Worm (Caenorhabditis elegans) whole organism, L2 larva: ENCODE measurements around the gene F17C11.12.

ENCODE experiments used
- C34F6.9 ChIP-seq: fragments of 150-350 bp; optimal IDR thresholded peaks from 2 replicates; lab custom pipeline; 2014; ENCODE audit warnings: missing biosample characterization, missing genetic modification characterization
- F13H6.1 ChIP-seq: sonication (generic microtip); optimal IDR thresholded peaks from 2 replicates; lab custom pipeline; 2016; ENCODE audit warnings: missing genetic modification characterization, missing compliant biosample characterization
- R02D3.7 ChIP-seq: fragments of 150-350 bp; optimal IDR thresholded peaks from 2 replicates; lab custom pipeline; 2014; ENCODE audit warnings: missing biosample characterization, missing genetic modification characterization
- Y55F3AM.14 ChIP-seq: fragments of 200-800 bp; sonication (Bioruptor generic); optimal IDR thresholded peaks from 2 replicates; lab custom pipeline; 2018; ENCODE audit warnings: mild to moderate bottlenecking, missing genetic modification characterization, missing compliant biosample characterization
- ZK546.5 ChIP-seq: sonication (generic microtip); optimal IDR thresholded peaks from 2 replicates; lab custom pipeline; 2017; ENCODE audit warnings: missing biosample characterization, missing genetic modification characterization
- alr-1 ChIP-seq: fragments of 150-350 bp; optimal IDR thresholded peaks from 2 replicates; lab custom pipeline; 2014; ENCODE audit warnings: missing biosample characterization, missing genetic modification characterization
- aly-2 ChIP-seq: fragments of 150-350 bp; optimal IDR thresholded peaks from 2 replicates; lab custom pipeline; 2014; ENCODE audit warnings: missing biosample characterization, missing genetic modification characterization
- ama-1 ChIP-seq: fragments of 150-350 bp; optimal IDR thresholded peaks from 2 replicates; lab custom pipeline; 2018; ENCODE audit warnings: inconsistent platforms
- ceh-16 ChIP-seq: fragments of 150-350 bp; optimal IDR thresholded peaks from 2 replicates; lab custom pipeline; 2014; ENCODE audit warnings: missing biosample characterization, missing genetic modification characterization
- ceh-82 ChIP-seq: fragments of 150-350 bp; optimal IDR thresholded peaks from 2 replicates; lab custom pipeline; 2014; ENCODE audit warnings: missing biosample characterization, missing genetic modification characterization
- crh-2 ChIP-seq: sonication (generic microtip); optimal IDR thresholded peaks from 2 replicates; lab custom pipeline; 2017; ENCODE audit warnings: missing biosample characterization, missing genetic modification characterization
- dmd-4 ChIP-seq: sonication (generic microtip); optimal IDR thresholded peaks from 2 replicates; lab custom pipeline; 2017; ENCODE audit warnings: missing biosample characterization, missing genetic modification characterization
- egl-27 ChIP-seq: sonication (generic microtip); optimal IDR thresholded peaks from 3 replicates; lab custom pipeline; 2017; ENCODE audit warnings: missing biosample characterization, missing genetic modification reagents, missing genetic modification characterization
- elt-1 ChIP-seq: fragments of 150-350 bp; optimal IDR thresholded peaks from 2 replicates; lab custom pipeline; 2014; ENCODE audit warnings: missing biosample characterization, missing genetic modification characterization
- elt-3 ChIP-seq: sonication (generic microtip); optimal IDR thresholded peaks from 2 replicates; lab custom pipeline; 2017; ENCODE audit warnings: missing biosample characterization, missing genetic modification characterization
- fos-1 ChIP-seq: fragments of 150-350 bp; optimal IDR thresholded peaks from 2 replicates; lab custom pipeline; 2014; ENCODE audit warnings: missing biosample characterization, missing genetic modification characterization
- gmeb-1 ChIP-seq: fragments of 150-350 bp; optimal IDR thresholded peaks from 2 replicates; lab custom pipeline; 2014; ENCODE audit warnings: missing biosample characterization, missing genetic modification characterization
- lin-11 ChIP-seq: fragments of 150-350 bp; sonication (generic microtip); optimal IDR thresholded peaks from 2 replicates; lab custom pipeline; 2014; ENCODE audit warnings: missing biosample characterization, missing genetic modification characterization, inconsistent platforms, mixed read lengths
- lin-13 ChIP-seq: fragments of 150-350 bp; optimal IDR thresholded peaks from 2 replicates; lab custom pipeline; 2014; ENCODE audit warnings: missing biosample characterization, missing genetic modification reagents, missing genetic modification characterization
- lin-39 ChIP-seq: fragments of 150-350 bp; optimal IDR thresholded peaks from 2 replicates; lab custom pipeline; 2014; ENCODE audit warnings: missing biosample characterization, missing genetic modification reagents, missing genetic modification characterization
- lsy-2 ChIP-seq, 2 experiments: fragments of 150-350 bp in 1 of 2; sonication (generic microtip) in 1 of 2; optimal IDR thresholded peaks; 2 replicates each; lab custom pipeline; 2014 to 2017; ENCODE audit warnings: missing biosample characterization in 2 of 2, missing genetic modification characterization in 2 of 2
- mab-5 ChIP-seq: fragments of 150-350 bp; optimal IDR thresholded peaks from 2 replicates; lab custom pipeline; 2014; ENCODE audit warnings: missing biosample characterization, missing genetic modification characterization
- mdl-1 ChIP-seq, 2 experiments: fragments of 150-350 bp in 1 of 2; sonication (generic microtip) in 1 of 2; optimal IDR thresholded peaks; 2 replicates each; lab custom pipeline; 2017; ENCODE audit warnings: missing biosample characterization in 2 of 2, missing genetic modification characterization in 2 of 2
- nhr-10 ChIP-seq: sonication (generic microtip); optimal IDR thresholded peaks from 2 replicates; lab custom pipeline; 2017; ENCODE audit warnings: missing biosample characterization, missing genetic modification characterization
- nhr-11 ChIP-seq: fragments of 150-350 bp; optimal IDR thresholded peaks from 2 replicates; lab custom pipeline; 2014; ENCODE audit warnings: missing biosample characterization, missing genetic modification characterization
- nhr-12 ChIP-seq: fragments of 150-350 bp; optimal IDR thresholded peaks from 2 replicates; lab custom pipeline; 2014; ENCODE audit warnings: missing biosample characterization, missing genetic modification characterization
- nhr-129 ChIP-seq: fragments of 150-350 bp; optimal IDR thresholded peaks from 2 replicates; lab custom pipeline; 2014; ENCODE audit warnings: missing biosample characterization, missing genetic modification characterization
- nhr-21 ChIP-seq: fragments of 150-350 bp; optimal IDR thresholded peaks from 2 replicates; lab custom pipeline; 2014; ENCODE audit warnings: missing biosample characterization, missing genetic modification characterization
- nhr-237 ChIP-seq: fragments of 150-350 bp; optimal IDR thresholded peaks from 2 replicates; lab custom pipeline; 2014; ENCODE audit warnings: missing biosample characterization, missing genetic modification characterization
- nhr-25 ChIP-seq: fragments of 150-350 bp; sonication (generic microtip); optimal IDR thresholded peaks from 3 replicates; lab custom pipeline; 2014; ENCODE audit warnings: missing biosample characterization, missing genetic modification characterization
- nhr-6 ChIP-seq: fragments of 150-350 bp; optimal IDR thresholded peaks from 2 replicates; lab custom pipeline; 2014; ENCODE audit warnings: missing biosample characterization, missing genetic modification characterization
- nhr-77 ChIP-seq: fragments of 150-350 bp; optimal IDR thresholded peaks from 2 replicates; lab custom pipeline; 2014; ENCODE audit warnings: missing biosample characterization, missing genetic modification characterization
- skn-1 ChIP-seq: sonication (generic microtip); optimal IDR thresholded peaks from 2 replicates; lab custom pipeline; 2017; ENCODE audit warnings: missing biosample characterization, missing genetic modification characterization
- sma-3 ChIP-seq: sonication (generic microtip); optimal IDR thresholded peaks from 2 replicates; lab custom pipeline; 2016; ENCODE audit warnings: missing genetic modification reagents, missing genetic modification characterization, missing compliant biosample characterization
- sma-9 ChIP-seq, 2 experiments: fragments of 150-350 bp in 1 of 2; sonication (generic microtip) in 1 of 2; optimal IDR thresholded peaks; 2 replicates each; lab custom pipeline; 2014 to 2016; ENCODE audit warnings: missing genetic modification characterization in 2 of 2, mild to moderate bottlenecking in 1 of 2, missing biosample characterization in 1 of 2, missing compliant biosample characterization in 1 of 2, missing genetic modification reagents in 1 of 2, moderate library complexity in 1 of 2
- snpc-4 ChIP-seq: fragments of 150-350 bp; optimal IDR thresholded peaks from 2 replicates; lab custom pipeline; 2014; ENCODE audit warnings: missing biosample characterization, missing genetic modification characterization
- unc-55 ChIP-seq: fragments of 150-350 bp; sonication (generic microtip); optimal IDR thresholded peaks from 3 replicates; lab custom pipeline; 2014; ENCODE audit warnings: missing biosample characterization, missing genetic modification reagents, missing genetic modification characterization
- unc-62 ChIP-seq: fragments of 150-350 bp; optimal IDR thresholded peaks from 2 replicates; lab custom pipeline; 2014; ENCODE audit warnings: missing biosample characterization, missing genetic modification reagents, missing genetic modification characterization
- zag-1 ChIP-seq: fragments of 150-350 bp; optimal IDR thresholded peaks from 2 replicates; lab custom pipeline; 2014; ENCODE audit warnings: missing biosample characterization, missing genetic modification characterization
- ztf-1 ChIP-seq: fragments of 200-800 bp; sonication (Bioruptor generic); conservative IDR thresholded peaks from 2 replicates; pipeline ENCODE4 v1.3.6; 2022; ENCODE audit warnings: missing genetic modification characterization, missing compliant biosample characterization
- ztf-11 ChIP-seq: sonication (generic microtip); optimal IDR thresholded peaks from 2 replicates; lab custom pipeline; 2017; ENCODE audit warnings: missing biosample characterization, missing genetic modification characterization
- ztf-4 ChIP-seq: fragments of 150-350 bp; optimal IDR thresholded peaks from 2 replicates; lab custom pipeline; 2014; ENCODE audit warnings: missing biosample characterization, missing genetic modification characterization

F17C11.12 gene

ce11 chrV:10897172-10897571 is 39.5 kb downstream of the F17C11.12 start (continued):
- TF ChIP-seq nhr-12 (tag; lab: Kevin White, UChicago) (peak; percentile 79), nhr-6 (tag; lab: Kevin White, UChicago) (peak; percentile 97), nhr-77 (peak; percentile 92), gmeb-1 (tag; lab: Kevin White, UChicago) (peak; percentile 100), nhr-129 (tag; lab: Kevin White, UChicago) (peak; percentile 98), egl-27 (peak; percentile 97), ama-1 (lab: Kevin White, UChicago) (peak; percentile 80), nhr-237 (tag; lab: Kevin White, UChicago) (peak; percentile 85), mab-5 (peak; percentile 97), ceh-16 (tag; lab: Kevin White, UChicago) (peak; percentile 95), Y55F3AM.14 (GFP tag; lab: Kevin White, UChicago) (peak; percentile 99), ceh-82 (peak; percentile 93), fos-1 (tag; lab: Kevin White, UChicago) (peak; percentile 98), mdl-1 (tag; optimal IDR thresholded peaks at IDR 0.05; lab: Kevin White, UChicago) (peak; percentile 74 to 90), crh-2 (tag; lab: Kevin White, UChicago) (peak; percentile 99), lin-39 (tag; lab: Kevin White, UChicago) (peak; percentile 53), nhr-11 (tag; lab: Kevin White, UChicago) (peak; percentile 79)
- TF ChIP-seq, all 48 proteins: peak for 41

- TF ChIP-seq ZK546.5, result no peak
- TF ChIP-seq unc-62 (GFP tag; lab: Kevin White, UChicago), result no peak
- TF ChIP-seq R02D3.7 (tag; lab: Kevin White, UChicago), result no peak
- no peak for TF ChIP-seq egl-27
- no peak for TF ChIP-seq ama-1 (lab: Kevin White, UChicago)
- TF ChIP-seq nhr-25 (tag; lab: Kevin White, UChicago), result no peak
- TF ChIP-seq elt-1, result no peak
- TF ChIP-seq mab-5, result no peak
- no peak for TF ChIP-seq ztf-4 (tag; lab: Kevin White, UChicago)
- TF ChIP-seq C34F6.9 (tag; lab: Kevin White, UChicago), result no peak
- TF ChIP-seq fos-1 (tag; lab: Kevin White, UChicago), result no peak
- no peak for TF ChIP-seq Y55F3AM.14 (GFP tag; lab: Kevin White, UChicago)
- TF ChIP-seq nhr-129 (tag; lab: Kevin White, UChicago), result no peak
- TF ChIP-seq snpc-4, result no peak
- TF ChIP-seq nhr-77, result no peak
These were observed 39.8 kb downstream of the F17C11.12 start, which contains the start of gene sec-61.G for ce11 chrV:10897106-10897171. Gene sec-61.G, minus strand, starts transcription at chrV:10897143.

ce11 chrV:10896706-10897105 is 40.0 kb downstream of the F17C11.12 start:
- TF ChIP-seq C34F6.9 (tag; lab: Kevin White, UChicago) (no peak), dmd-4 (tag; lab: Kevin White, UChicago) (no peak), sma-3 (GFP tag; lab: Kevin White, UChicago) (no peak), unc-55 (GFP tag; lab: Kevin White, UChicago) (no peak), skn-1 (no peak), Y55F3AM.14 (GFP tag; lab: Kevin White, UChicago) (no peak), ZK546.5 (no peak), aly-2 (no peak), ztf-1 (GFP tag; lab: Robert Waterston, UW) (no peak), mdl-1 (tag; optimal IDR thresholded peaks at IDR 0.05; lab: Kevin White, UChicago) (no peak), nhr-6 (tag; lab: Kevin White, UChicago) (no peak), alr-1 (no peak), elt-3 (no peak), F13H6.1 (tag; lab: Kevin White, UChicago) (no peak)

ce11 chrV:10896295-10896694 is 40.4 kb downstream of the F17C11.12 start, which contains the start of gene F32D8.13:
Gene F32D8.13, minus strand, starts transcription at chrV:10896543.
- peak in 1 of 2 experiments; percentile 0 for TF ChIP-seq lsy-2 (tag; optimal IDR thresholded peaks at IDR 0.05; lab: Kevin White, UChicago)
- no peak for TF ChIP-seq ztf-1 (GFP tag; lab: Robert Waterston, UW)
- no peak for TF ChIP-seq nhr-237 (tag; lab: Kevin White, UChicago)
- TF ChIP-seq lin-39 (tag; lab: Kevin White, UChicago), result no peak
- TF ChIP-seq gmeb-1 (tag; lab: Kevin White, UChicago), result peak; percentile 0
- TF ChIP-seq mab-5, result no peak
- TF ChIP-seq sma-3 (GFP tag; lab: Kevin White, UChicago), result no peak
- TF ChIP-seq ZK546.5, result peak; percentile 10
- peak; percentile 56 for TF ChIP-seq ama-1 (lab: Kevin White, UChicago)
- peak; percentile 17 for TF ChIP-seq nhr-25 (tag; lab: Kevin White, UChicago)

ce11 chrV:10894601-10895000 is 42.1 kb downstream of the F17C11.12 start, which contains the start of the genes F32D8.14 and F32D8.5:
Gene F32D8.14, minus strand, starts transcription at chrV:10894788.
Gene F32D8.5, plus strand, starts transcription at chrV:10894800.
- TF ChIP-seq nhr-25 (tag; lab: Kevin White, UChicago) (peak; percentile 76), nhr-77 (no peak), Y55F3AM.14 (GFP tag; lab: Kevin White, UChicago) (no peak), zag-1 (tag; lab: Kevin White, UChicago) (no peak), lin-39 (tag; lab: Kevin White, UChicago) (no peak), ztf-11 (no peak), gmeb-1 (tag; lab: Kevin White, UChicago) (peak; percentile 81), mab-5 (peak; percentile 23), C34F6.9 (tag; lab: Kevin White, UChicago) (peak; percentile 93), nhr-10 (tag; lab: Kevin White, UChicago) (no peak), ZK546.5 (peak; percentile 73), sma-9 (GFP tag; optimal IDR thresholded peaks at IDR 0.05; lab: Kevin White, UChicago) (peak; percentile 93), sma-9 (tag; optimal IDR thresholded peaks at IDR 0.05; lab: Kevin White, UChicago) (no peak), lin-13 (peak; percentile 85), nhr-129 (tag; lab: Kevin White, UChicago) (peak; percentile 81), R02D3.7 (tag; lab: Kevin White, UChicago) (no peak), unc-62 (GFP tag; lab: Kevin White, UChicago) (no peak), nhr-21 (peak; percentile 69), snpc-4 (peak; percentile 75), sma-3 (GFP tag; lab: Kevin White, UChicago) (peak; percentile 84), lsy-2 (tag; optimal IDR thresholded peaks at IDR 0.05; lab: Kevin White, UChicago) (peak; percentile 56 to 89), elt-3 (no peak), lin-11 (tag; lab: Kevin White, UChicago) (peak; percentile 56), ztf-4 (tag; lab: Kevin White, UChicago) (peak; percentile 60), fos-1 (tag; lab: Kevin White, UChicago) (peak; percentile 59), ama-1 (lab: Kevin White, UChicago) (no peak), nhr-11 (tag; lab: Kevin White, UChicago) (no peak)
